Worm (Caenorhabditis elegans): ENCODE results near the gene lact-8.

The lact-8 gene

DNA sequence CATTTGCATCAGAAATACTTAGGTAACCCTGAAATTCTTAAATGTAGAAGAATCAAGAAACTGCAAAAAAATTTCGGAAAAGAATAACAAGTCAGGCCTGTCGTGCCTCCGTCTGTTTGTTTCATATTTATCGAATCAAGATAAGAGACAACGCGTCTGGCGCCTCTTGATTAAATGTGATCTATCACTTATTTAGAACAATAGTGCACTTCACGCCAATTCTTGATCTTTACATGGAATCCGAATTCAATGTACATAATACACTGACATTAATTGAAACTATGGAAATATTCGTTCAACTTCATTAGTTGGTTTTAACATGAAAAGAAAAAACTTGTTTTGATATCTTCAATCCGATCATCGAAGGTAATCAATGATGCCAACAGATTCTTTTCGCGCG lies 29.1 kb upstream of the lact-8 start, which contains the start of gene mboa-2:
Gene mboa-2 (minus strand): TSS at position 28 of the 400 bp plus-strand sequence.
- TF ChIP-seq ceh-14 (tag; optimal IDR thresholded peaks at IDR 0.05) (no peak), unc-86 (tag; optimal IDR thresholded peaks at IDR 0.05) (no peak), T23F11.4 (GFP tag; optimal IDR thresholded peaks at IDR 0.05) (no peak), pha-4 (tag; optimal IDR thresholded peaks at IDR 0.05) (no peak), elt-2 (tag; optimal IDR thresholded peaks at IDR 0.05) (no peak), sox-4 (tag; optimal IDR thresholded peaks at IDR 0.05) (no peak), sdc-2 (tag; optimal IDR thresholded peaks at IDR 0.05) (no peak), fkh-10 (GFP tag; optimal IDR thresholded peaks at IDR 0.05) (no peak), ceh-19 (GFP tag; optimal IDR thresholded peaks at IDR 0.05) (no peak)

- peak; percentile 77 for TF ChIP-seq unc-42 (tag; optimal IDR thresholded peaks at IDR 0.05)
- TF ChIP-seq hlh-13 (GFP tag; optimal IDR thresholded peaks at IDR 0.05): no peak
- TF ChIP-seq lin-11 (tag; optimal IDR thresholded peaks at IDR 0.05): no peak
- no peak for TF ChIP-seq gmeb-2 (tag; optimal IDR thresholded peaks at IDR 0.05)
- TF ChIP-seq hlh-30 (tag; optimal IDR thresholded peaks at IDR 0.05; ENCODE audit: insufficient read depth): peak; percentile 81
Measured at ce11 chrV:11121247-11121646, 27.8 kb upstream of the lact-8 start.

DNA sequence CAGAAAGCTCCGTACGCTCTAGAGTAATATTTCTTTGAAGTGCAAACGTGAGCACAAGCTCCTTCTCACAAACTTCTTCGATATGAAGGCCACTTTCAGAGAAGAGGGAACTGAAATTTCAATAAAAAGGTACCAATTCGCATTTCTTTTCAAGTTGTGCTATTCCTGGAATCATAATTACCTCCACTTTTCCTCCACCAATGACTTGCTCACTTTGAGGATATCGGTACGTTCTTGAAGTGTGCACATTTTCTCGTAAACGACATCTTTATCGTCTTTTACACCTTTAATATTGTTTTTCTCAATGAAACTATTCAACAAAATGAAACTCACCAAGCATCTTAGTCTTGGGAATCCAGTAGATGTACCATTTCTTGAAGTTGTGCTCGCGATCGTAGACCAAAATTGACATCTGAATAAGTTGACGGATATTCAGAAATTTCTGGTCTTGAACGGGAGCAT lies 25.9 kb upstream of the lact-8 start, which contains the start of gene scb-1:
Gene scb-1 (minus strand): TSS at position 412 of the 462 bp plus-strand sequence.
- no peak for TF ChIP-seq ttx-3 (tag; optimal IDR thresholded peaks at IDR 0.05)
- TF ChIP-seq fkh-10 (GFP tag; optimal IDR thresholded peaks at IDR 0.05): no peak
- TF ChIP-seq elt-4 (tag; optimal IDR thresholded peaks at IDR 0.05): no peak
- TF ChIP-seq zip-5 (tag; optimal IDR thresholded peaks at IDR 0.05): no peak
- no peak for TF ChIP-seq rnt-1 (tag; optimal IDR thresholded peaks at IDR 0.05)
- TF ChIP-seq nfya-1 (tag; optimal IDR thresholded peaks at IDR 0.05): no peak
- no peak for TF ChIP-seq nhr-232 (tag; optimal IDR thresholded peaks at IDR 0.05)
- no peak for TF ChIP-seq pag-3 (tag; optimal IDR thresholded peaks at IDR 0.05; ENCODE audit: borderline replicate concordance)
- no peak for TF ChIP-seq C08G9.2 (tag; optimal IDR thresholded peaks at IDR 0.05)
- TF ChIP-seq pat-9 (tag; optimal IDR thresholded peaks at IDR 0.05): no peak
- no peak for TF ChIP-seq sox-2 (GFP tag; IDR thresholded peaks at IDR 0.05)

DNA sequence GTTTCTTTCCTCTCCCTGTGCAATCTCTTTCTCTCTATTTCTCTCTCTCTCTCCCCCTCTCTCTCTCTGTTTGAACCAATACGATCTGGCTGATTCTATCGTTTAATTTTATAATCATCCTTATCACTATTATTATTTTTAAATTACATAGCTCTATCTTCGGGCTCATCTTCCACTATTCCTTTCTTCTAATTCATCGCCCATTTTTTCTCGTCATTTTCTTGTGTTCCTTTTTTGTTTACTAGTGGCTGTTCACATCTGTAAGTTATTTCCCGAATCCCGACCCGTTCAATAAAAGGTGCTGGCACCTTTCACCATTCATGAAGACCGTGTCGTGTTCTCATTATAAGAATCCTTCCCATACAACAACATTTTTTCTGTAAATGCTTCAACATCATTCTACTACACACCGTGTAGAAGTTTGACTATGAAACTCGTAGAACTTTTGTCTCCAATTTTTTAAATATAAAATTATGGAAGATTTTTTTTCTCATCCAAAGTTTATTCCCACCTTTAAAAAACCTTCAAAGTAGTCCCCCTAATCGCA lies 24.8 kb upstream of the lact-8 start:
- TF ChIP-seq pqm-1 (tag; optimal IDR thresholded peaks at IDR 0.05) (no peak), unc-86 (tag; optimal IDR thresholded peaks at IDR 0.05) (no peak), eyg-1 (tag; optimal IDR thresholded peaks at IDR 0.05) (no peak), ceh-24 (tag; optimal IDR thresholded peaks at IDR 0.05) (no peak), tbx-7 (tag; optimal IDR thresholded peaks at IDR 0.05) (no peak)

DNA sequence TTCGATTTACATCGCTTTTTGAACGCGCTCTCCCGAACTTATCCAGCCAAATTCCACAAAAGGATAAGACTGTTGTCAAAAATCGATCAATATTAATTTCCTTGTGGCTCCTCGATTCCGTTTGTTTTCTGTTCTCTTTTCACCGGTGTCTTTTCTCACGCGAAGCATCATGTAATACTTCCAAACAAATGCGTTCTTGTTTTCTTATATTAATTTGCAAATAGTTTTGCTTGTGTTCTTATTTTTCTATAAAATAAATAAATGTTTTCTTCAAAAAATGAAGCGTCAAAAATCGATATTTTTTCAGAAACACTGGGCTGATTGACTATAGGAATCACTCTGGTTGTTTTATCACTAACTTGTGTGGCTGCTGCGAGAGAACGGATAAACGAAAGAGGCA lies 20.2 kb upstream of the lact-8 start, which contains the start of gene math-33:
Gene math-33 (plus strand): TSS at position 301 of the 400 bp plus-strand sequence.
- TF ChIP-seq ceh-19 (GFP tag; optimal IDR thresholded peaks at IDR 0.05) (no peak), unc-55 (GFP tag; optimal IDR thresholded peaks at IDR 0.05) (no peak), odd-2 (tag; optimal IDR thresholded peaks at IDR 0.05) (no peak), tbx-7 (tag; optimal IDR thresholded peaks at IDR 0.05) (no peak), ceh-6 (GFP tag; optimal IDR thresholded peaks at IDR 0.05) (no peak), tbx-2 (tag; optimal IDR thresholded peaks at IDR 0.05) (no peak), C08G9.2 (tag; optimal IDR thresholded peaks at IDR 0.05) (no peak), pha-2 (tag; optimal IDR thresholded peaks at IDR 0.05) (no peak), ceh-9 (tag; optimal IDR thresholded peaks at IDR 0.05) (no peak), gmeb-2 (tag; optimal IDR thresholded peaks at IDR 0.05) (no peak), ceh-22 (tag; optimal IDR thresholded peaks at IDR 0.05) (no peak), ceh-48 (tag; optimal IDR thresholded peaks at IDR 0.05) (no peak), F13H6.1 (tag; optimal IDR thresholded peaks at IDR 0.05) (no peak), ztf-16 (tag; optimal IDR thresholded peaks at IDR 0.05) (no peak), elt-4 (tag; optimal IDR thresholded peaks at IDR 0.05) (no peak), mec-3 (tag; optimal IDR thresholded peaks at IDR 0.05; ENCODE audit: borderline replicate concordance) (no peak), ceh-24 (tag; optimal IDR thresholded peaks at IDR 0.05) (no peak), hlh-13 (GFP tag; optimal IDR thresholded peaks at IDR 0.05) (no peak), sdc-2 (tag; optimal IDR thresholded peaks at IDR 0.05) (no peak), pag-3 (tag; optimal IDR thresholded peaks at IDR 0.05; ENCODE audit: borderline replicate concordance) (no peak)
